Worm (Caenorhabditis elegans) whole organism, L1 larva: Measurements from ENCODE around the gene rla-2.
A peak's percentile ranks its signal among the peaks of the same experiment; 100 is the strongest.

Source experiments
- C04F5.9 ChIP-seq: sonication (generic microtip); optimal IDR thresholded peaks from 2 replicates; lab custom pipeline; 2016; ENCODE audit warnings: missing genetic modification characterization, missing compliant biosample characterization
- F16B12.6 ChIP-seq: fragments of 150-350 bp; optimal IDR thresholded peaks from 2 replicates; lab custom pipeline; 2014; ENCODE audit warnings: missing biosample characterization, missing genetic modification characterization
- blmp-1 ChIP-seq: fragments of 150-350 bp; optimal IDR thresholded peaks from 2 replicates; lab custom pipeline; 2014; ENCODE audit warnings: missing biosample characterization, missing genetic modification characterization
- ceh-63 ChIP-seq: fragments of 200-800 bp; sonication (Bioruptor generic); optimal IDR thresholded peaks from 2 replicates; lab custom pipeline; 2018; ENCODE audit warnings: mild to moderate bottlenecking, missing genetic modification characterization, missing compliant biosample characterization
- ceh-8 ChIP-seq: fragments of 200-800 bp; sonication (Bioruptor generic); optimal IDR thresholded peaks from 2 replicates; lab custom pipeline; 2018; ENCODE audit warnings: mild to moderate bottlenecking, missing genetic modification characterization, moderate library complexity, missing compliant biosample characterization
- ceh-88 ChIP-seq: fragments of 200-800 bp; sonication (Bioruptor generic); IDR thresholded peaks from 2 replicates; pipeline ENCODE4 v1.3.6; 2022; ENCODE audit warnings: missing genetic modification characterization, missing compliant biosample characterization
- ces-1 ChIP-seq: fragments of 150-350 bp; optimal IDR thresholded peaks from 2 replicates; lab custom pipeline; 2014; ENCODE audit warnings: missing biosample characterization, missing genetic modification reagents, missing genetic modification characterization
- efl-1 ChIP-seq, 4 experiments: fragments of 150-350 bp; optimal IDR thresholded peaks in 3 of 4; peaks in 1 of 4; 1 replicate in 1 of 4; 2 replicates in 3 of 4; lab custom pipeline; 2014; ENCODE audit warnings: missing biosample characterization in 2 of 4, missing genetic modification characterization in 2 of 4, missing genetic modification reagents in 2 of 4
- efl-3 ChIP-seq: fragments of 200-800 bp; sonication (Bioruptor generic); optimal IDR thresholded peaks from 2 replicates; lab custom pipeline; 2018; ENCODE audit warnings: mild to moderate bottlenecking, missing genetic modification characterization, missing compliant biosample characterization
- egl-13 ChIP-seq: sonication (generic microtip); optimal IDR thresholded peaks from 2 replicates; lab custom pipeline; 2016; ENCODE audit warnings: missing genotype, missing genetic modification reagents, missing genetic modification characterization, missing compliant biosample characterization
- fkh-4 ChIP-seq: sonication (generic microtip); optimal IDR thresholded peaks from 2 replicates; lab custom pipeline; 2016; ENCODE audit warnings: missing compliant biosample characterization, missing genetic modification characterization, borderline replicate concordance
- grh-1 ChIP-seq: fragments of 200-800 bp; sonication (Bioruptor generic); IDR thresholded peaks from 2 replicates; pipeline ENCODE4 v1.3.6; 2022; ENCODE audit warnings: missing genetic modification reagents, missing genetic modification characterization, missing compliant biosample characterization
- hpl-2 ChIP-seq: fragments of 150-350 bp; optimal IDR thresholded peaks from 2 replicates; lab custom pipeline; 2014; ENCODE audit warnings: missing biosample characterization, missing genetic modification reagents, missing genetic modification characterization
- irx-1 ChIP-seq: sonication (generic microtip); optimal IDR thresholded peaks from 2 replicates; lab custom pipeline; 2016; ENCODE audit warnings: missing genetic modification characterization, missing compliant biosample characterization
- jun-1 ChIP-seq: fragments of 150-350 bp; optimal IDR thresholded peaks from 2 replicates; lab custom pipeline; 2014; ENCODE audit warnings: missing biosample characterization, missing genetic modification reagents, missing genetic modification characterization
- lin-35 ChIP-seq, 2 experiments: fragments of 150-350 bp; optimal IDR thresholded peaks; 2 replicates each; lab custom pipeline; 2014; ENCODE audit warnings: missing biosample characterization in 2 of 2, missing genetic modification characterization in 2 of 2, missing genetic modification reagents in 2 of 2
- lsy-2 ChIP-seq, 2 experiments: fragments of 150-350 bp; optimal IDR thresholded peaks; 2 replicates each; lab custom pipeline; 2014; ENCODE audit warnings: missing biosample characterization in 2 of 2, missing genetic modification characterization in 2 of 2
- nhr-12 ChIP-seq: sonication (generic microtip); optimal IDR thresholded peaks from 2 replicates; lab custom pipeline; 2017; ENCODE audit warnings: missing biosample characterization, missing genetic modification characterization
- nhr-19 ChIP-seq: fragments of 200-800 bp; sonication (Bioruptor generic); conservative IDR thresholded peaks from 2 replicates; pipeline ENCODE4 v1.3.6; 2022; ENCODE audit warnings: missing genetic modification characterization, missing compliant biosample characterization
- nhr-20 ChIP-seq: sonication (generic microtip); optimal IDR thresholded peaks from 2 replicates; lab custom pipeline; 2016; ENCODE audit warnings: mild to moderate bottlenecking, missing genetic modification characterization, missing compliant biosample characterization
- nhr-237 ChIP-seq: fragments of 150-350 bp; optimal IDR thresholded peaks from 2 replicates; lab custom pipeline; 2014; ENCODE audit warnings: missing biosample characterization, missing genetic modification characterization
- nhr-76 ChIP-seq: sonication (generic microtip); optimal IDR thresholded peaks from 2 replicates; lab custom pipeline; 2017; ENCODE audit warnings: missing biosample characterization, missing genetic modification characterization
- nhr-77 ChIP-seq: fragments of 150-350 bp; optimal IDR thresholded peaks from 2 replicates; lab custom pipeline; 2014; ENCODE audit warnings: missing biosample characterization, missing genetic modification characterization
- nhr-84 ChIP-seq: sonication (generic microtip); optimal IDR thresholded peaks from 2 replicates; lab custom pipeline; 2017; ENCODE audit warnings: missing biosample characterization, missing genetic modification characterization
- nhr-85 ChIP-seq: sonication (generic microtip); peaks from one replicate; lab custom pipeline; 2016; ENCODE audit warnings: missing genetic modification characterization, inconsistent platforms, missing compliant biosample characterization
- nhr-90 ChIP-seq: sonication (generic microtip); optimal IDR thresholded peaks from 2 replicates; lab custom pipeline; 2016; ENCODE audit warnings: mild to moderate bottlenecking, missing genetic modification characterization, missing compliant biosample characterization; ENCODE audit not compliant: poor library complexity
- pax-3 ChIP-seq: fragments of 200-800 bp; sonication (Bioruptor generic); optimal IDR thresholded peaks from 2 replicates; lab custom pipeline; 2018; ENCODE audit warnings: mild to moderate bottlenecking, missing genetic modification characterization, moderate library complexity, missing compliant biosample characterization
- skn-1 ChIP-seq: fragments of 150-350 bp; optimal IDR thresholded peaks from 2 replicates; lab custom pipeline; 2014; ENCODE audit warnings: missing biosample characterization, missing genetic modification characterization
- snpc-4 ChIP-seq: fragments of 150-350 bp; optimal IDR thresholded peaks from 2 replicates; lab custom pipeline; 2014; ENCODE audit warnings: missing biosample characterization, missing genetic modification characterization
- sup-37 ChIP-seq: fragments of 200-800 bp; sonication (Bioruptor generic); optimal IDR thresholded peaks from 2 replicates; lab custom pipeline; 2018; ENCODE audit warnings: mild to moderate bottlenecking, missing genetic modification characterization, missing compliant biosample characterization
- swsn-7 ChIP-seq: sonication (generic microtip); optimal IDR thresholded peaks from 2 replicates; lab custom pipeline; 2016; ENCODE audit warnings: missing genetic modification characterization, missing compliant biosample characterization
- xbp-1 ChIP-seq: sonication (generic microtip); optimal IDR thresholded peaks from 2 replicates; lab custom pipeline; 2016; ENCODE audit warnings: missing genetic modification characterization, missing compliant biosample characterization
- ztf-11 ChIP-seq, 2 experiments: sonication (generic microtip); optimal IDR thresholded peaks; 2 replicates each; lab custom pipeline; 2016 to 2017; ENCODE audit warnings: missing genetic modification characterization in 2 of 2, missing biosample characterization in 1 of 2, missing compliant biosample characterization in 1 of 2
- ztf-4 ChIP-seq: fragments of 150-350 bp; optimal IDR thresholded peaks from 2 replicates; lab custom pipeline; 2014; ENCODE audit warnings: missing biosample characterization, missing genetic modification characterization

rla-2 gene

DNA sequence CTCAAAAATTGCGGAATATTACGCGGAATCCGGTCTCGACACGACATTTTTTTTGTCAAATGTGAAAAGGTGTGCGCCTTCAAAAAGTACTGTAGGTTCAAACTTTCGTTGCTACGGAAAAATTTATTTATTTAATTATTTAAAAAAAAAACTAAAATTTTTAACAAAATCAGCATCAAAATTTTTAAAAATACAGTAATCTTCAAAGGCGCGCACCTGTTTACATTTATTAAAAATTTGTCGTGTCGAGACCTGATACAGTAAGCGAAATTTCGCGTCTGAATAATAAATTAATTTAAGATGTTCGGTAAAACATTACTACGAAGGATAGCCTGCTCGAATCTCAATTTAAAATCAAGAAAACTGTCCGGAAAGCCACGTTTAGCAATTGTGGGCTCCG, 1.6 kb upstream of the rla-2 start, which contains the start of gene Y62E10A.6:
Y62E10A.6 (plus strand) TSS at position 301 of the 400 bp plus-strand sequence.
- TF ChIP-seq nhr-237 (tag; lab: Kevin White, UChicago) (no peak), nhr-12 (tag; lab: Kevin White, UChicago) (no peak), jun-1 (tag; lab: Kevin White, UChicago) (no peak), ces-1 (GFP tag; lab: Kevin White, UChicago) (no peak), blmp-1 (tag; lab: Kevin White, UChicago) (no peak), F16B12.6 (tag; lab: Kevin White, UChicago) (no peak), nhr-76 (tag; lab: Kevin White, UChicago) (no peak), irx-1 (no peak), nhr-20 (tag; lab: Kevin White, UChicago) (no peak), ceh-8 (GFP tag; lab: Kevin White, UChicago) (no peak), grh-1 (GFP tag; lab: Robert Waterston, UW) (no peak), xbp-1 (no peak)

DNA sequence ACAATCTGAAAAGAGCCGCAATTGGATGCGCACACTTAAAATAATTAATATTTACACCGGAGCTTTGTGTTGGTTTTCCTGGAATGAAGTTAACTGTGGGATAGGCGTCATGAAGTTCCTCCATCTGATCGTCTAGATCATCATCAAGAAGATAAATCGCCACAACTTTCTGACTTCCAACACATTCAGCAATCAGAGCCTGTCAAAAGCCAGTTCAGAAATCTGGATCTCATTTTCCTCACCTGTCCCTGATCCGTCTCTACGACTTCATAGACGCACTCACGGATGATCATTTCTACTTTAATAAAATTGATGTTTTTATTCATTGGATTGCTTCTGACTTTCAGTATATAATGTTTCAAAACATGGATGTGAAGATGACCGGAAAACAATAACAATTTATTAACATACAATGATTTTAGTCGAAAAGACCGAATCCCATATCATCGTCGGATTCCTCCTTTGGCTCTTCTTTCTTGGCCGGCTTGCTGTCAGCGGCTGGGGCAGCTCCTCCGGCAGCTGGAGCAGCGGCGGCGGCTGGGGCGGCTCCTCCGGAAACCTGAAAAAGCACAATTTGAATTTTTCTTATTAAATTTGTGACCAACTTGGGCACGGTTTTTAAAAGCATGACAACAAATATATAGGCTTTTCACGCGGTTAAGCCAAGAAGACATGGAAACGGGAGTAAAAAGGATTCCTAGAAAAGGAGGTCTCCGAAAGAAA, 804 bp downstream of the rla-2 start, which contains the start of gene agt-1:
agt-1 (minus strand) TSS at position 293 of the 723 bp plus-strand sequence.
- TF ChIP-seq lsy-2 (tag; optimal IDR thresholded peaks at IDR 0.05; lab: Kevin White, UChicago): peak in 1 of 2 experiments; percentile 19
- no peak for TF ChIP-seq efl-1 (optimal IDR thresholded peaks at IDR 0.05; lab: Kevin White, UChicago)
- peak in 1 of 2 experiments; percentile 87 for TF ChIP-seq efl-1 (GFP tag; optimal IDR thresholded peaks at IDR 0.05 in 1 of 2; lab: Kevin White, UChicago)
- TF ChIP-seq nhr-85 (tag; lab: Kevin White, UChicago): no peak

DNA sequence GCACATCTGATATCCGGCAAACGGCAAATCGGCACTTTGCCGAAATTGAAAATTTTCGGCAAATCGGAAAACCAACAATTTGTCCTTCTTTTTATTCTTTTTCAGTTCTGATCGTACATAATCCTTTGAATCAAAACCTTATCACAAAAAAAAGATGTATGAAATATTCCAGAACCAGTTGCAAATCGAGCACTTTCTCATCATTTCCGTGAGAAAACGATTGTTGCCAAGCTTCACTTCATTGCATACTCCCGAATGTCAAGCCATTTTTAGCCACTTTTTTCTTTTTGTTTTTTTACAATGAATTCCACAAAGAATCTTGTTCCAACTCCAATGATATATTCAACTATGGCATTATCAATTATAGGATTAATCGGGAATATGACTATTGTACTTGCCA, 5.2 kb downstream of the rla-2 start, which contains the start of gene srsx-25:
srsx-25 (plus strand) TSS at position 301 of the 400 bp plus-strand sequence.
- TF ChIP-seq nhr-84 (tag; lab: Kevin White, UChicago) (no peak), skn-1 (no peak), C04F5.9 (tag; lab: Kevin White, UChicago) (no peak), ztf-4 (no peak), nhr-77 (tag; lab: Kevin White, UChicago) (no peak), nhr-19 (no peak)

- TF ChIP-seq xbp-1 (no peak), lsy-2 (tag; optimal IDR thresholded peaks at IDR 0.05; lab: Kevin White, UChicago) (no peak), blmp-1 (tag; lab: Kevin White, UChicago) (no peak), snpc-4 (tag; lab: Kevin White, UChicago) (no peak), egl-13 (tag; lab: Kevin White, UChicago) (no peak), ceh-63 (no peak), lin-35 (GFP tag; optimal IDR thresholded peaks at IDR 0.05; lab: Kevin White, UChicago) (no peak), sup-37 (GFP tag; lab: Kevin White, UChicago) (no peak), ces-1 (GFP tag; lab: Kevin White, UChicago) (no peak), pax-3 (tag; lab: Kevin White, UChicago) (no peak), skn-1 (no peak), ceh-88 (GFP tag; lab: Robert Waterston, UW) (no peak), fkh-4 (tag; lab: Kevin White, UChicago) (no peak), irx-1 (no peak), swsn-7 (tag; lab: Kevin White, UChicago) (no peak), ztf-11 (tag; optimal IDR thresholded peaks at IDR 0.05; lab: Kevin White, UChicago) (no peak), hpl-2 (GFP tag; lab: Kevin White, UChicago) (no peak), nhr-90 (tag; lab: Kevin White, UChicago) (no peak), efl-3 (GFP tag; lab: Kevin White, UChicago) (no peak)
Measured at ce11 chrIV:13360144-13360543, 9.9 kb downstream of the rla-2 start, which contains the start of gene Y62E10A.3. Gene Y62E10A.3, minus strand, starts transcription at chrIV:13360244.
